Worm (Caenorhabditis elegans): Measurements from ENCODE around the gene T28A11.17.

ce11 chrV:3256809-3257208 lies 9.3 kb downstream of the T28A11.17 start:
- TF ChIP-seq F39B2.1 (GFP tag; IDR thresholded peaks at IDR 0.05) = no peak
- no peak for TF ChIP-seq egrh-3 (GFP tag; IDR thresholded peaks at IDR 0.05)
- TF ChIP-seq hlh-12 (tag; optimal IDR thresholded peaks at IDR 0.05) = no peak
- no peak for TF ChIP-seq lin-54 (GFP tag; optimal IDR thresholded peaks at IDR 0.05)
- TF ChIP-seq nhr-27 (tag; optimal IDR thresholded peaks at IDR 0.05) = no peak
- TF ChIP-seq dpl-1 (GFP tag; optimal IDR thresholded peaks at IDR 0.05) = no peak
- no peak for TF ChIP-seq T26A5.8 (tag; optimal IDR thresholded peaks at IDR 0.05)
- TF ChIP-seq nhr-90 (tag; optimal IDR thresholded peaks at IDR 0.05) = no peak
- no peak for TF ChIP-seq madf-8 (GFP tag; conservative IDR thresholded peaks at IDR 0.05)
- no peak for TF ChIP-seq nfyb-1 (GFP tag; IDR thresholded peaks at IDR 0.05)
- no peak for TF ChIP-seq attf-3 (GFP tag; conservative IDR thresholded peaks at IDR 0.05)
- no peak for TF ChIP-seq gei-17 (GFP tag; optimal IDR thresholded peaks at IDR 0.05)
